Fruit fly (Drosophila melanogaster) whole organism, adult: ENCODE data around the gene CG7164.

Experiments
- CG11617 ChIP-seq: fragments of 200-800 bp; sonication (Bioruptor generic); optimal IDR thresholded peaks from 2 replicates; lab custom pipeline; 2017; ENCODE audit warnings: mild to moderate bottlenecking, missing biosample characterization, missing genetic modification reagents, missing genetic modification characterization
- CG12768 ChIP-seq: fragments of 200-800 bp; sonication (Bioruptor generic); optimal IDR thresholded peaks from 2 replicates; lab custom pipeline; 2017; ENCODE audit warnings: missing biosample characterization, missing genetic modification characterization, mild to moderate bottlenecking, moderate library complexity, missing genetic modification reagents
- CG14711 ChIP-seq: fragments of 200-800 bp; sonication (Bioruptor generic); optimal IDR thresholded peaks from 2 replicates; lab custom pipeline; 2018; ENCODE audit warnings: missing biosample characterization, mild to moderate bottlenecking, missing genetic modification characterization, moderate library complexity
- CG1620 ChIP-seq: fragments of 200-800 bp; sonication (Bioruptor generic); optimal IDR thresholded peaks from 2 replicates; lab custom pipeline; 2016; ENCODE audit warnings: missing biosample characterization, missing genetic modification characterization
- CG33017 ChIP-seq: fragments of 200-800 bp; sonication (Bioruptor generic); optimal IDR thresholded peaks from 2 replicates; lab custom pipeline; 2018; ENCODE audit warnings: missing biosample characterization, mild to moderate bottlenecking, missing genetic modification characterization, moderate library complexity
- CG5204 ChIP-seq: fragments of 200-800 bp; sonication (Bioruptor generic); optimal IDR thresholded peaks from 2 replicates; lab custom pipeline; 2016; ENCODE audit warnings: missing biosample characterization, missing genetic modification characterization
- CG7045 ChIP-seq: fragments of 200-800 bp; sonication (Bioruptor generic); optimal IDR thresholded peaks from 2 replicates; lab custom pipeline; 2017; ENCODE audit warnings: missing biosample characterization, mild to moderate bottlenecking, missing genetic modification characterization
- CG7101 ChIP-seq: fragments of 200-800 bp; sonication (Bioruptor generic); optimal IDR thresholded peaks from 2 replicates; lab custom pipeline; 2018; ENCODE audit warnings: missing biosample characterization, mild to moderate bottlenecking, missing genetic modification characterization, moderate library complexity
- Clk ChIP-seq: fragments of 200-800 bp; sonication (Bioruptor generic); optimal IDR thresholded peaks from 2 replicates; lab custom pipeline; 2017; ENCODE audit warnings: missing biosample characterization, missing genetic modification characterization
- Crg-1 ChIP-seq: fragments of 200-800 bp; sonication (Bioruptor generic); optimal IDR thresholded peaks from 2 replicates; lab custom pipeline; 2016; ENCODE audit warnings: missing biosample characterization, missing genetic modification characterization
- Hr96 ChIP-seq: fragments of 200-800 bp; sonication (Bioruptor generic); optimal IDR thresholded peaks from 2 replicates; lab custom pipeline; 2016; ENCODE audit warnings: missing biosample characterization, missing genetic modification characterization
- Mnt ChIP-seq: fragments of 200-800 bp; sonication (Bioruptor generic); optimal IDR thresholded peaks from 2 replicates; lab custom pipeline; 2016; ENCODE audit warnings: missing biosample characterization, mild to moderate bottlenecking, missing genetic modification characterization
- bab1 ChIP-seq: fragments of 200-800 bp; sonication (Bioruptor generic); optimal IDR thresholded peaks from 3 replicates; lab custom pipeline; 2019; ENCODE audit warnings: missing biosample characterization, mild to moderate bottlenecking, missing genetic modification characterization, moderate library complexity
- cic ChIP-seq: fragments of 200-800 bp; sonication (Bioruptor generic); optimal IDR thresholded peaks from 2 replicates; lab custom pipeline; 2017; ENCODE audit warnings: missing biosample characterization, mild to moderate bottlenecking, missing genetic modification characterization, moderate library complexity
- cnc ChIP-seq, 2 experiments: fragments of >200 bp; optimal IDR thresholded peaks; 2 replicates each; lab custom pipeline; 2017
- kay ChIP-seq: fragments of 200-800 bp; sonication (Bioruptor generic); peaks from one replicate; lab custom pipeline; 2016; ENCODE audit warnings: missing biosample characterization, missing genetic modification characterization, borderline replicate concordance
- ovo ChIP-seq: fragments of 200-800 bp; sonication (Bioruptor generic); optimal IDR thresholded peaks from 2 replicates; lab custom pipeline; 2016; ENCODE audit warnings: missing biosample characterization, missing genetic modification characterization
- pad ChIP-seq: fragments of 200-800 bp; sonication (Bioruptor generic); optimal IDR thresholded peaks from 3 replicates; lab custom pipeline; 2017; ENCODE audit warnings: missing biosample characterization, missing genetic modification characterization, mild to moderate bottlenecking, moderate library complexity, missing genetic modification reagents
- tj ChIP-seq: fragments of 200-800 bp; sonication (Bioruptor generic); optimal IDR thresholded peaks from 3 replicates; lab custom pipeline; 2017; ENCODE audit warnings: missing biosample characterization, mild to moderate bottlenecking, missing genetic modification characterization, moderate library complexity
- toe ChIP-seq: fragments of 200-800 bp; sonication (Bioruptor generic); optimal IDR thresholded peaks from 2 replicates; lab custom pipeline; 2016; ENCODE audit warnings: missing biosample characterization, missing genetic modification characterization

Gene CG7164

dm6 chr2L:7807563-7807962 lies 26.3 kb downstream of the CG7164 start:
- no peak for TF ChIP-seq CG14711
- no peak for TF ChIP-seq Mnt (GFP tag; lab: Kevin White, UChicago)
- TF ChIP-seq bab1 (GFP tag; lab: Kevin White, UChicago), result no peak
- TF ChIP-seq CG7045 (GFP tag; lab: Kevin White, UChicago), result no peak
- no peak for TF ChIP-seq toe
- TF ChIP-seq CG11617 (GFP tag; lab: Kevin White, UChicago), result no peak
- TF ChIP-seq Hr96, result no peak
- TF ChIP-seq CG1620 (GFP tag; lab: Kevin White, UChicago), result no peak
- no peak for TF ChIP-seq Crg-1 (GFP tag; lab: Kevin White, UChicago)
- TF ChIP-seq pad (GFP tag; lab: Kevin White, UChicago), result no peak
- TF ChIP-seq CG33017 (tag; lab: Kevin White, UChicago), result no peak
- no peak for TF ChIP-seq Clk (GFP tag; lab: Kevin White, UChicago)
- TF ChIP-seq CG7101 (tag; lab: Kevin White, UChicago), result no peak
- TF ChIP-seq ovo (GFP tag; lab: Kevin White, UChicago), result no peak
- no peak for TF ChIP-seq cnc (optimal IDR thresholded peaks at IDR 0.05; lab: Kevin White, UChicago)
- TF ChIP-seq kay, result no peak

DNA sequence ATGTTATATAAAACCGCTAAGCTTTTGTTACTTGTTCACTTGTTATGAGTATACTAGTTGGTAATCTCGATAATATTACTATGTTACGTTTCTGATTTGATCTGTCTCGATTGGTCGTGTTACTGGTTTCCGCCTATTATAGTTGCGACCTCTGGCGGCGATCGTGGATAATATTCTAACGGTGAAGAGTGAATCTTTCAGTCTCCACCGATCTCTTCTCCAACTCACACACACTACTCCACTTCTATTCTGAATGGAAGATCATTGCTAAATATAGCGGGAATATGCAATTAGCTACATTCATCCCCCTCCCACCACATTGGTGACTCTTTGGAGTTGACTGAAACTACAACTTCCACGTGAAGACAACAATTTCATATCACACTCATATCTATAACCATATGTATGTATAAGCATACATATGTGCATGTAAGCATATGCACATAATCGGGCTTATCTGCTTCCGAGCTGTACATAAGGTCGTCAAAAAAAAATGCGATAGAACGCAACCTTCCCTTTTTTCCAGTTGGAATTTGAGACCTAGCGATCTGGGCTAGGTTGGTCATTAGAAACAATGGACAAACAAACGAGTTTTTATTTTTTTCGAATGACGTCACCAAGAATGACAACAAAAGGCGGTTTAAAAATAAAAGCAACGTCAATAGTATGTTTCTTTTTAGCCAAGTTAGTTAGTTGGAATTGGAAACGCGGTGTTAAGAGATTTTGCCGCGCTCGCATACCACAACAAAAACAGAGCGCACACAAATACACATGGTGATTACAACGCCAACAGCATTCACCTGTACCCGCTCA lies 27.8 kb downstream of the CG7164 start:
- TF ChIP-seq CG11617 (GFP tag; lab: Kevin White, UChicago) (no peak), CG12768 (no peak), pad (GFP tag; lab: Kevin White, UChicago) (peak; percentile 98), CG33017 (tag; lab: Kevin White, UChicago) (no peak), Crg-1 (GFP tag; lab: Kevin White, UChicago) (peak; percentile 21), CG7045 (GFP tag; lab: Kevin White, UChicago) (peak; percentile 57), kay (peak; percentile 98), tj (GFP tag; lab: Kevin White, UChicago) (no peak), cic (GFP tag; lab: Kevin White, UChicago) (no peak), cnc (optimal IDR thresholded peaks at IDR 0.05; lab: Kevin White, UChicago) (no peak), CG1620 (GFP tag; lab: Kevin White, UChicago) (no peak), CG7101 (tag; lab: Kevin White, UChicago) (no peak), Clk (GFP tag; lab: Kevin White, UChicago) (no peak), ovo (GFP tag; lab: Kevin White, UChicago) (peak; percentile 89)

DNA sequence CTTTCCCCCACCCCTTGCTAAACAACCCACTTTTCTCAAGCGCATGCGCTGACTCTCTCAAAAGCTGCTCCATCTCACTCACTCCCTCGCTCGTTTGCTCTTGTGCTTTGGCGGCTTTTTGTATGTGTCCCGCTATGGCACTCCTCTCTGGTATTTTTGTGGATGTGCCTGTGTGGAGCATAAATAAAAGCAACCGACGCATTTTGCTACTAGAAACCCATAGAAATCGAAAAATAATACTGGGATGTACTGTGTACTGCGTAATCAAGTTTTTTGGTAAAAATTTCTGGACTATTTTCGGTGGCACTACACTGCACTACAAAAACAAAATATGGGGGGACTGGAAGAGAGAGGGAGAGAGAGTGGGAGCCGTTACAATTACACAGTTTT lies 28.4 kb downstream of the CG7164 start:
- TF ChIP-seq CG12768 (peak; percentile 65), bab1 (GFP tag; lab: Kevin White, UChicago) (peak; percentile 56), Mnt (GFP tag; lab: Kevin White, UChicago) (peak; percentile 95), CG5204 (GFP tag; lab: Kevin White, UChicago) (no peak), CG1620 (GFP tag; lab: Kevin White, UChicago) (no peak), CG33017 (tag; lab: Kevin White, UChicago) (peak; percentile 57), CG7045 (GFP tag; lab: Kevin White, UChicago) (no peak), Hr96 (no peak), pad (GFP tag; lab: Kevin White, UChicago) (peak; percentile 96), Clk (GFP tag; lab: Kevin White, UChicago) (no peak), CG14711 (no peak), ovo (GFP tag; lab: Kevin White, UChicago) (peak; percentile 67), CG11617 (GFP tag; lab: Kevin White, UChicago) (peak; percentile 1), cic (GFP tag; lab: Kevin White, UChicago) (peak; percentile 88), Crg-1 (GFP tag; lab: Kevin White, UChicago) (no peak), toe (no peak), cnc (optimal IDR thresholded peaks at IDR 0.05; lab: Kevin White, UChicago) (no peak), CG7101 (tag; lab: Kevin White, UChicago) (no peak), tj (GFP tag; lab: Kevin White, UChicago) (peak; percentile 85), kay (peak; percentile 95)

dm6 chr2L:7810519-7810918 lies 29.3 kb downstream of the CG7164 start, which contains the start of gene Cdc14:
Gene Cdc14 (minus strand): TSS chr2L:7810703.
- TF ChIP-seq bab1 (GFP tag; lab: Kevin White, UChicago) (peak; percentile 22), kay (peak; percentile 63), Mnt (GFP tag; lab: Kevin White, UChicago) (peak; percentile 14), Clk (GFP tag; lab: Kevin White, UChicago) (no peak), Hr96 (no peak), CG7101 (tag; lab: Kevin White, UChicago) (peak; percentile 27), CG11617 (GFP tag; lab: Kevin White, UChicago) (no peak)

- TF ChIP-seq kay, result peak; percentile 22
- TF ChIP-seq tj (GFP tag; lab: Kevin White, UChicago), result peak; percentile 72
- no peak for TF ChIP-seq Hr96
- TF ChIP-seq CG1620 (GFP tag; lab: Kevin White, UChicago), result no peak
Measured at dm6 chr2L:7811249-7812002, 30.2 kb downstream of the CG7164 start, which contains the start of gene LanB1. Gene LanB1 (plus strand): TSS chr2L:7811438.
